Fruit fly (Drosophila melanogaster) whole organism, embryonic: ENCODE measurements around the gene CG3222.

Experiments
- Ada2b ChIP-seq: fragments of 200-800 bp; sonication (Bioruptor generic); IDR thresholded peaks from 2 replicates; pipeline ENCODE4 v1.3.6; 2022; ENCODE audit warnings: missing biosample characterization, missing genetic modification characterization
- CG10366 ChIP-seq: fragments of 200-800 bp; sonication (Bioruptor generic); IDR thresholded peaks from 2 replicates; pipeline ENCODE4 v1.3.6; 2022; ENCODE audit warnings: missing biosample characterization, missing genetic modification characterization
- CG12155 ChIP-seq: fragments of 200-800 bp; sonication (Bioruptor generic); optimal IDR thresholded peaks from 3 replicates; lab custom pipeline; 2016; ENCODE audit warnings: missing biosample characterization, missing genetic modification characterization
- CG12391 ChIP-seq: fragments of 200-800 bp; sonication (Bioruptor generic); optimal IDR thresholded peaks from 3 replicates; lab custom pipeline; 2018; ENCODE audit warnings: missing biosample characterization, mild to moderate bottlenecking, missing genetic modification characterization, moderate library complexity
- CG13424 ChIP-seq: fragments of 200-800 bp; sonication (Bioruptor generic); optimal IDR thresholded peaks from 2 replicates; lab custom pipeline; 2019; ENCODE audit warnings: missing biosample characterization, mild to moderate bottlenecking, missing genetic modification characterization, moderate library complexity
- CG15269 ChIP-seq: fragments of 200-800 bp; sonication (Bioruptor generic); optimal IDR thresholded peaks from 2 replicates; lab custom pipeline; 2018; ENCODE audit warnings: missing biosample characterization, mild to moderate bottlenecking, missing genetic modification characterization, moderate library complexity
- CG17359 ChIP-seq: fragments of 200-800 bp; sonication (Bioruptor generic); optimal IDR thresholded peaks from 3 replicates; lab custom pipeline; 2018; ENCODE audit warnings: missing biosample characterization, mild to moderate bottlenecking, missing genetic modification characterization, moderate library complexity
- CG18262 ChIP-seq: fragments of 200-800 bp; optimal IDR thresholded peaks from 3 replicates; lab custom pipeline; 2019; ENCODE audit warnings: missing biosample characterization, mild to moderate bottlenecking, missing genetic modification characterization, moderate library complexity
- CG18764 ChIP-seq: fragments of 200-800 bp; sonication (Bioruptor generic); optimal IDR thresholded peaks from 3 replicates; lab custom pipeline; 2016; ENCODE audit warnings: missing biosample characterization, missing genetic modification characterization
- CG2678 ChIP-seq: fragments of 200-800 bp; sonication (Bioruptor generic); optimal IDR thresholded peaks from 3 replicates; lab custom pipeline; 2019; ENCODE audit warnings: missing biosample characterization, mild to moderate bottlenecking, missing genetic modification characterization, moderate library complexity
- CG3281 ChIP-seq: fragments of 200-800 bp; sonication (Bioruptor generic); optimal IDR thresholded peaks from 3 replicates; lab custom pipeline; 2017; ENCODE audit warnings: missing biosample characterization, mild to moderate bottlenecking, missing genetic modification characterization
- CG34422 ChIP-seq: fragments of 200-800 bp; sonication (Bioruptor generic); IDR thresholded peaks from 3 replicates; pipeline ENCODE4 v1.3.6; 2022; ENCODE audit warnings: missing biosample characterization, missing genetic modification characterization
- CG7839 ChIP-seq: fragments of 200-800 bp; sonication (Bioruptor generic); optimal IDR thresholded peaks from 3 replicates; lab custom pipeline; 2018; ENCODE audit warnings: missing biosample characterization, mild to moderate bottlenecking, missing genetic modification characterization, moderate library complexity
- CG8290 ChIP-seq, 3 experiments: fragments of 200-800 bp; sonication (Bioruptor generic); optimal IDR thresholded peaks; 2 replicates each; lab custom pipeline; 2016 to 2019; ENCODE audit warnings: missing biosample characterization in 3 of 3, missing genetic modification characterization in 3 of 3, mild to moderate bottlenecking in 2 of 3, moderate library complexity in 1 of 3
- CoRest ChIP-seq: fragments of 200-800 bp; sonication (Bioruptor generic); optimal IDR thresholded peaks from 3 replicates; lab custom pipeline; 2018; ENCODE audit warnings: missing biosample characterization, mild to moderate bottlenecking, missing genetic modification characterization, moderate library complexity
- Eip74EF ChIP-seq, 2 experiments: fragments of 200-800 bp in 1 of 2; fragments of >200 bp in 1 of 2; sonication (Bioruptor generic) in 1 of 2; optimal IDR thresholded peaks; 2 replicates each; lab custom pipeline; 2017 to 2019; ENCODE audit warnings: missing biosample characterization in 2 of 2, missing genetic modification characterization in 2 of 2, mild to moderate bottlenecking in 1 of 2, moderate library complexity in 1 of 2
- H15 ChIP-seq: fragments of 200-800 bp; sonication (Bioruptor generic); IDR thresholded peaks from 3 replicates; pipeline ENCODE4 v1.3.6; 2022; ENCODE audit warnings: missing biosample characterization, missing genetic modification characterization
- HLH3B ChIP-seq: fragments of 200-800 bp; sonication (Bioruptor generic); IDR thresholded peaks from 2 replicates; pipeline ENCODE4 v1.3.6; 2022; ENCODE audit warnings: missing biosample characterization, missing genetic modification characterization
- Med ChIP-seq: fragments of 200-800 bp; sonication (Bioruptor generic); peaks from one replicate; lab custom pipeline; 2016; ENCODE audit warnings: missing biosample characterization, missing genetic modification characterization, mild to moderate bottlenecking, inconsistent platforms, moderate library complexity
- PHDP ChIP-seq: fragments of 200-800 bp; sonication (Bioruptor generic); optimal IDR thresholded peaks from 3 replicates; lab custom pipeline; 2018; ENCODE audit warnings: missing biosample characterization, mild to moderate bottlenecking, missing genetic modification characterization, moderate library complexity
- Rfx ChIP-seq: fragments of 200-800 bp; sonication (Bioruptor generic); IDR thresholded peaks from 2 replicates; pipeline ENCODE4 v1.3.6; 2022; ENCODE audit warnings: missing biosample characterization, missing genetic modification characterization
- Sin3A ChIP-seq: fragments of >200 bp; optimal IDR thresholded peaks from 2 replicates; lab custom pipeline; 2018
- Sox102F ChIP-seq: fragments of 200-800 bp; sonication (Bioruptor generic); optimal IDR thresholded peaks from 2 replicates; lab custom pipeline; 2018; ENCODE audit warnings: missing biosample characterization, mild to moderate bottlenecking, missing genetic modification characterization, moderate library complexity
- aop ChIP-seq: fragments of 200-800 bp; sonication (Bioruptor generic); IDR thresholded peaks from 2 replicates; pipeline ENCODE4 v1.3.6; 2022; ENCODE audit warnings: missing biosample characterization, missing genetic modification characterization
- ase ChIP-seq: fragments of 200-800 bp; sonication (Bioruptor generic); IDR thresholded peaks from 3 replicates; pipeline ENCODE4 v1.3.6; 2022; ENCODE audit warnings: missing biosample characterization, missing genetic modification characterization
- bab2 ChIP-seq: fragments of 200-800 bp; sonication (Bioruptor generic); optimal IDR thresholded peaks from 2 replicates; lab custom pipeline; 2016; ENCODE audit warnings: missing biosample characterization, missing genetic modification characterization
- bsh ChIP-seq, 2 experiments: fragments of 200-800 bp; sonication (Bioruptor generic); optimal IDR thresholded peaks; 2 replicates each; lab custom pipeline; 2017 to 2018; ENCODE audit warnings: mild to moderate bottlenecking in 2 of 2, missing biosample characterization in 2 of 2, missing genetic modification characterization in 2 of 2, moderate library complexity in 1 of 2
- dan ChIP-seq: fragments of 200-800 bp; sonication (Bioruptor generic); IDR thresholded peaks from 2 replicates; pipeline ENCODE4 v1.3.6; 2022; ENCODE audit warnings: missing biosample characterization, missing genetic modification characterization
- dysf ChIP-seq: fragments of 200-800 bp; sonication (Bioruptor generic); IDR thresholded peaks from 3 replicates; pipeline ENCODE4 v1.3.6; 2022; ENCODE audit warnings: missing biosample characterization, missing genetic modification characterization
- esg ChIP-seq: fragments of 200-800 bp; sonication (Bioruptor generic); conservative IDR thresholded peaks from 2 replicates; pipeline ENCODE4 v1.3.6; 2022; ENCODE audit warnings: missing biosample characterization, missing genetic modification characterization
- gem ChIP-seq: fragments of 200-800 bp; sonication (Bioruptor generic); optimal IDR thresholded peaks from 2 replicates; lab custom pipeline; 2019; ENCODE audit warnings: missing biosample characterization, mild to moderate bottlenecking, missing genetic modification characterization, moderate library complexity
- grau ChIP-seq: fragments of 200-800 bp; optimal IDR thresholded peaks from 3 replicates; lab custom pipeline; 2019; ENCODE audit warnings: missing biosample characterization, mild to moderate bottlenecking, missing genetic modification characterization, moderate library complexity
- hkb ChIP-seq, 2 experiments: fragments of 200-800 bp in 1 of 2; fragments of >200 bp in 1 of 2; sonication (Bioruptor generic) in 1 of 2; IDR thresholded peaks in 1 of 2; optimal IDR thresholded peaks in 1 of 2; 2 replicates each; pipeline versions ENCODE4 v1.3.6 to Lab custom; 2017 to 2022; ENCODE audit warnings: missing biosample characterization in 1 of 2, missing genetic modification characterization in 1 of 2
- ind ChIP-seq: fragments of 200-800 bp; sonication (Bioruptor generic); optimal IDR thresholded peaks from 3 replicates; lab custom pipeline; 2016; ENCODE audit warnings: missing biosample characterization, missing genetic modification characterization
- lmd ChIP-seq: fragments of 200-800 bp; sonication (Bioruptor generic); IDR thresholded peaks from 2 replicates; pipeline ENCODE4 v1.3.6; 2022; ENCODE audit warnings: missing biosample characterization, missing genetic modification characterization
- nmo ChIP-seq: fragments of 200-800 bp; sonication (Bioruptor generic); optimal IDR thresholded peaks from 2 replicates; lab custom pipeline; 2018; ENCODE audit warnings: missing biosample characterization, mild to moderate bottlenecking, missing genetic modification characterization, moderate library complexity
- pan ChIP-seq, 4 experiments: fragments of >200 bp in 3 of 4; fragments of 200-800 bp in 1 of 4; sonication (Bioruptor generic) in 1 of 4; optimal IDR thresholded peaks in 3 of 4; IDR thresholded peaks in 1 of 4; 2 replicates each; pipeline versions ENCODE4 v1.3.6 to Lab custom; 2017 to 2022; ENCODE audit warnings: missing biosample characterization in 2 of 4, missing genetic modification characterization in 2 of 4, mixed read lengths in 1 of 4
- phol ChIP-seq: fragments of 200-800 bp; sonication (Bioruptor generic); optimal IDR thresholded peaks from 3 replicates; lab custom pipeline; 2018; ENCODE audit warnings: missing biosample characterization, mild to moderate bottlenecking, missing genetic modification characterization, moderate library complexity
- prd ChIP-seq, 3 experiments: fragments of >200 bp in 2 of 3; fragments of 200-800 bp in 1 of 3; sonication (Bioruptor generic) in 1 of 3; optimal IDR thresholded peaks in 2 of 3; IDR thresholded peaks in 1 of 3; 2 replicates in 2 of 3; 3 replicates in 1 of 3; pipeline versions ENCODE4 v1.3.6 to Lab custom; 2017 to 2022; ENCODE audit warnings: missing biosample characterization in 1 of 3, missing genetic modification characterization in 1 of 3
- row ChIP-seq: fragments of 200-800 bp; sonication (Bioruptor generic); IDR thresholded peaks from 3 replicates; pipeline ENCODE4 v1.3.6; 2022; ENCODE audit warnings: missing biosample characterization, missing genetic modification characterization
- sens ChIP-seq: fragments of 200-800 bp; sonication (Bioruptor generic); peaks from one replicate; lab custom pipeline; 2016; ENCODE audit warnings: missing biosample characterization, missing genetic modification characterization
- slbo ChIP-seq: fragments of 200-800 bp; sonication (Bioruptor generic); IDR thresholded peaks from 2 replicates; pipeline ENCODE4 v1.3.6; 2022; ENCODE audit warnings: missing biosample characterization, missing genetic modification characterization
- so ChIP-seq: fragments of 200-800 bp; sonication (Bioruptor generic); IDR thresholded peaks from 3 replicates; pipeline ENCODE4 v1.3.6; 2022; ENCODE audit warnings: missing biosample characterization, missing genetic modification characterization
- sob ChIP-seq: fragments of 200-800 bp; sonication (Bioruptor generic); IDR thresholded peaks from 2 replicates; pipeline ENCODE4 v1.3.6; 2022; ENCODE audit warnings: missing biosample characterization, missing genetic modification characterization
- tgo ChIP-seq: fragments of 200-800 bp; sonication (Bioruptor generic); IDR thresholded peaks from 3 replicates; pipeline ENCODE4 v1.3.6; 2022; ENCODE audit warnings: missing biosample characterization, missing genetic modification characterization
- tup ChIP-seq: fragments of 200-800 bp; sonication (Bioruptor generic); optimal IDR thresholded peaks from 2 replicates; lab custom pipeline; 2016; ENCODE audit warnings: missing biosample characterization, mild to moderate bottlenecking, missing genetic modification characterization, moderate library complexity
- vvl ChIP-seq: fragments of 200-800 bp; sonication (Bioruptor generic); IDR thresholded peaks from 2 replicates; pipeline ENCODE4 v1.3.6; 2022; ENCODE audit warnings: missing biosample characterization, missing genetic modification characterization

Gene CG3222

DNA sequence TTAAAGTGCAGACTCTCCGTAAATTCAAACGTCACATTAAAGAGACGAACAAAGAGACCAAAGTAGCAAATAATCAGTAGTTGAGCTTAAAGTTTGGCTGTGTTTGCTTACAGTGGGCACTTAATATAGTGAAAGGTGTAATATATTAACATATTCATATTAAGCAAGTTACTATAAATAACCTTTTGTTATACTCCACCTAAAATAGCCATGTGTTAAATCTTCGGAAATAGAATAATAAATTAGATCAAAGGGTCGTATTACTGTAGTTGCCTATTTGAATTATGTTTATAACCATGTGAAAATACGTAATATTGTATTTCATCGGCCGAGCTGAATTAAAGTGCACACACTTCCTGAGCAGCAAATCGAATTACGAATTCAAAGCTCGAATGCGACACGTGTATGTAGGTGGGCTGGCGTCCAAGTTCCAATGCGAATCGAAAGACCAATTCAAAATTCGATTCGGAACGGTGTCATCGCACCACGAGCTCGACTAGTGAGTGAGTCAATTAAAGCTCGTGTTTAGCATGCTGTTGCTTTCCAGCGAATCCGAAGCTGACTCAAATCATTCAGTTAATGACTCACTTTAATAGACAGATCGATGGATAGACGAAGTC is 46.5 kb upstream of the CG3222 start (continued):
- no peak for TF ChIP-seq dan (GFP tag; lab: Robert Waterston, UW)
- no peak for TF ChIP-seq CG18764 (GFP tag; lab: Kevin White, UChicago)
- TF ChIP-seq CG2678 (tag; lab: Kevin White, UChicago), result peak; percentile 49
- peak; percentile 19 for TF ChIP-seq nmo
- TF ChIP-seq gem (tag; lab: Kevin White, UChicago), result peak; percentile 23
- no peak for TF ChIP-seq pan (optimal IDR thresholded peaks at IDR 0.05; lab: Kevin White, UChicago)
- peak in 1 of 2 experiments; percentile 59 for TF ChIP-seq pan (GFP tag; optimal IDR thresholded peaks at IDR 0.05 in 1 of 2, IDR thresholded peaks at IDR 0.05 in 1 of 2)
- TF ChIP-seq row (GFP tag; lab: Robert Waterston, UW), result peak; percentile 34; the same call in 1 of the 3 replicates
- TF ChIP-seq ind (GFP tag; lab: Kevin White, UChicago), result peak; percentile 6
- TF ChIP-seq hkb (optimal IDR thresholded peaks at IDR 0.05; lab: Kevin White, UChicago), result no peak
- TF ChIP-seq hkb (GFP tag; IDR thresholded peaks at IDR 0.05; lab: Robert Waterston, UW), result peak; percentile 37
- TF ChIP-seq Sox102F (GFP tag; lab: Kevin White, UChicago), result peak; percentile 60
- TF ChIP-seq PHDP (tag; lab: Kevin White, UChicago), result peak; percentile 21
- peak; percentile 69 for TF ChIP-seq sens (GFP tag; lab: Kevin White, UChicago)
- peak; percentile 50 for TF ChIP-seq CG7839
- 0 out of 3 replicates have a peak, but pooled peaks have one; percentile 40 for TF ChIP-seq CG34422 (GFP tag; lab: Robert Waterston, UW)
- TF ChIP-seq CG3281, result peak; percentile 32
- TF ChIP-seq CG8290 (GFP tag; optimal IDR thresholded peaks at IDR 0.05; lab: Kevin White, UChicago), result no peak
- peak in 1 of 2 experiments; percentile 36 for TF ChIP-seq CG8290 (tag; optimal IDR thresholded peaks at IDR 0.05; lab: Kevin White, UChicago)
- TF ChIP-seq CG10366, result 0 out of 2 replicates have a peak, but pooled peaks have one; percentile 25
- TF ChIP-seq aop (GFP tag; lab: Robert Waterston, UW), result no peak
- peak; percentile 51 for TF ChIP-seq tgo (GFP tag; lab: Robert Waterston, UW)
- TF ChIP-seq prd (optimal IDR thresholded peaks at IDR 0.05; lab: Kevin White, UChicago), result no peak
- peak; percentile 38; the same call in 1 of the 3 replicates for TF ChIP-seq prd (GFP tag; IDR thresholded peaks at IDR 0.05; lab: Robert Waterston, UW)
- peak; percentile 38; the same call in 1 of the 2 replicates for TF ChIP-seq slbo (GFP tag; lab: Robert Waterston, UW)
- no peak for TF ChIP-seq tup (GFP tag; lab: Kevin White, UChicago)
- TF ChIP-seq Sin3A (lab: Kevin White, UChicago), result no peak
- peak; percentile 29; the same call in 1 of the 2 replicates for TF ChIP-seq vvl (GFP tag; lab: Robert Waterston, UW)
- TF ChIP-seq CG13424, result peak; percentile 31
- TF ChIP-seq CG15269 (tag; lab: Kevin White, UChicago), result peak; percentile 49
- peak in 1 of 2 experiments; percentile 22 for TF ChIP-seq bsh (GFP tag; optimal IDR thresholded peaks at IDR 0.05; lab: Kevin White, UChicago)
- no peak for TF ChIP-seq bab2
- TF ChIP-seq CG18262, result peak; percentile 3
- peak; percentile 46 for TF ChIP-seq sob (GFP tag; lab: Robert Waterston, UW)
- peak; percentile 76 for TF ChIP-seq Med (GFP tag; lab: Kevin White, UChicago)
- TF ChIP-seq Ada2b, result peak; percentile 43
- TF ChIP-seq Rfx, result peak; percentile 50
- TF ChIP-seq HLH3B (GFP tag; lab: Robert Waterston, UW), result peak; percentile 35; the same call in 1 of the 2 replicates
- TF ChIP-seq grau (tag; lab: Kevin White, UChicago), result peak; percentile 74
- no peak for TF ChIP-seq so (GFP tag; lab: Robert Waterston, UW)
- TF ChIP-seq ase (GFP tag; lab: Robert Waterston, UW), result no peak
- no peak for TF ChIP-seq CG12155
- TF ChIP-seq CG17359, result peak; percentile 39
- TF ChIP-seq H15 (GFP tag; lab: Robert Waterston, UW), result no peak
- TF ChIP-seq Eip74EF (GFP tag; optimal IDR thresholded peaks at IDR 0.05; lab: Kevin White, UChicago), result peak in 1 of 2 experiments; percentile 19
- TF ChIP-seq dysf (GFP tag; lab: Robert Waterston, UW), result peak; percentile 58; the same call in 2 of the 3 replicates
- peak; percentile 27; the same call in 1 of the 2 replicates for TF ChIP-seq esg
- peak; percentile 25 for TF ChIP-seq CoRest
- TF ChIP-seq CG12391, result no peak
- peak; percentile 0 for TF ChIP-seq phol (tag; lab: Kevin White, UChicago)
- TF ChIP-seq lmd, result peak; percentile 43
